Worm (Caenorhabditis elegans): ENCODE results near the gene C06A1.3.
A peak's percentile ranks its signal among the peaks of the same experiment; 100 is the strongest.

C06A1.3 gene

DNA sequence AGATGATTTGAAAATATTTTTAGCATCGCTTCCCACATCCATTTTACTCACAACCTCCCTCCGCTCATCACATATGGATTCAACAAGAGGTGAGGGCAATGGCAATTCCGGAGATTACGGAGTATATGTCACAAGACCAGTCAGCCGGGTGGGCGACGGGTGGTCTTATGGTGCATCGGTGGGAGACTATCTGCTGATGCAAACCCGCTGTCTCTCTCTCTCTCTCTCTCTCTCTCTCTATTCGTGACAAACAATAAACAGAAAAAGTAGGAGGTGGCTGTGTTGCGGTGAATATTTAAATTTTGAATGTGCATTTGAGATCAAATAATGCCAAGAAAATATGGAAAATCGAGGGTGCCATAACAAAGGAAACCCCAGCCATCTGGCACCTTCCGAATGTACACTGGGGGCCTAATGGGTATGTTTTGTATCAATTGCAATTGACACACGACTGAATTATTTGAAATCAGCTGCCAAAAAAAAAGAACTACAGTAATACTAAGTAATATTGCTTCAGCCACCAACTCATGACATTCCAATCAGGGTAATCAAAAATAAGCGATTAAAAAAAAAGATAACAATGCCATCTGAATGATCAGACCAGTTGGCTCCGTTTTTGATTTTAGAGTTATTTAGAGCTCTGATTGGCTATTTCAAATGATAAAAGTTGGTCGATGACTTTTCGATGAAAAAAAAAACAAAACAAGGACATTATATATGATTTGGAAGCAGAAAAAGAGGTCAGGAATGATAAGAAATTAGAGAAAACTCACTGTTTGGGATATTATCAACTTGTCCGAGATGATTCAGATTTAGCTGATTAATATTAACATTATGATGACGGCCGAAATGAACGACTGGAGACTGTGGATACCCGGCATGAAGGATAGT, 24.0 kb upstream of the C06A1.3 start (continued):
- TF ChIP-seq mdl-1 (tag; optimal IDR thresholded peaks at IDR 0.05): peak in 1 of 2 experiments; percentile 28
- TF ChIP-seq efl-1 (optimal IDR thresholded peaks at IDR 0.05): no peak
- peak in 1 of 2 experiments; percentile 94 for TF ChIP-seq efl-1 (GFP tag; optimal IDR thresholded peaks at IDR 0.05 in 1 of 2)
- no peak for TF ChIP-seq ets-5 (GFP tag; IDR thresholded peaks at IDR 0.05)
- TF ChIP-seq isw-1 (GFP tag; IDR thresholded peaks at IDR 0.05): no peak
- peak; percentile 26 for TF ChIP-seq blmp-1 (tag; optimal IDR thresholded peaks at IDR 0.05)
- TF ChIP-seq lin-13 (GFP tag; optimal IDR thresholded peaks at IDR 0.05): peak; percentile 35
- TF ChIP-seq nhr-237 (tag; optimal IDR thresholded peaks at IDR 0.05): no peak
- no peak for TF ChIP-seq unc-30 (tag; optimal IDR thresholded peaks at IDR 0.05)
- TF ChIP-seq ceh-8 (GFP tag; optimal IDR thresholded peaks at IDR 0.05): no peak
- peak; percentile 18 for TF ChIP-seq mef-2 (tag; optimal IDR thresholded peaks at IDR 0.05)
- no peak for TF ChIP-seq fkh-10 (GFP tag; optimal IDR thresholded peaks at IDR 0.05)
- TF ChIP-seq fkh-8 (tag; optimal IDR thresholded peaks at IDR 0.05): peak; percentile 51
- peak; percentile 2 to 17 for TF ChIP-seq lsy-2 (tag; optimal IDR thresholded peaks at IDR 0.05)
- peak; percentile 88 for TF ChIP-seq ama-1 (optimal IDR thresholded peaks at IDR 0.05)
- peak; percentile 33 for TF ChIP-seq rnt-1 (tag; optimal IDR thresholded peaks at IDR 0.05)
- TF ChIP-seq tbx-2 (tag; optimal IDR thresholded peaks at IDR 0.05): no peak
- TF ChIP-seq pax-3 (tag; optimal IDR thresholded peaks at IDR 0.05): peak; percentile 22
- TF ChIP-seq Y116A8C.19 (tag; optimal IDR thresholded peaks at IDR 0.05; ENCODE audit: borderline replicate concordance): no peak
- no peak for TF ChIP-seq nhr-11 (tag; optimal IDR thresholded peaks at IDR 0.05)
- peak; percentile 28 for TF ChIP-seq aly-2 (tag; optimal IDR thresholded peaks at IDR 0.05)
- peak; percentile 62; the same call in 1 of the 2 replicates for TF ChIP-seq ceh-88 (GFP tag; IDR thresholded peaks at IDR 0.05)
- no peak for TF ChIP-seq elt-2 (tag; optimal IDR thresholded peaks at IDR 0.05)
- no peak for TF ChIP-seq alr-1 (tag; optimal IDR thresholded peaks at IDR 0.05; ENCODE audit: borderline replicate concordance)
- no peak for TF ChIP-seq nhr-12 (tag; optimal IDR thresholded peaks at IDR 0.05)
- 0 out of 2 replicates have a peak, but pooled peaks have one; percentile 1 for TF ChIP-seq nhr-19 (GFP tag; conservative IDR thresholded peaks at IDR 0.05)
- no peak for TF ChIP-seq hlh-17 (GFP tag; optimal IDR thresholded peaks at IDR 0.05; ENCODE audit: borderline replicate concordance)
- TF ChIP-seq lin-35 (GFP tag; optimal IDR thresholded peaks at IDR 0.05): peak; percentile 33 to 51
- TF ChIP-seq nhr-85 (tag): no peak
- TF ChIP-seq zip-4 (GFP tag; optimal IDR thresholded peaks at IDR 0.05): no peak
- TF ChIP-seq lin-15B (tag; optimal IDR thresholded peaks at IDR 0.05): no peak
- peak; percentile 30 for TF ChIP-seq nhr-20 (tag; optimal IDR thresholded peaks at IDR 0.05)
- TF ChIP-seq unc-130 (tag; optimal IDR thresholded peaks at IDR 0.05): no peak
- TF ChIP-seq grh-1 (GFP tag; IDR thresholded peaks at IDR 0.05): no peak; the same call in 1 of the 2 replicates
- no peak for TF ChIP-seq egl-13 (tag; optimal IDR thresholded peaks at IDR 0.05)
- TF ChIP-seq swsn-7 (tag; optimal IDR thresholded peaks at IDR 0.05): no peak
- TF ChIP-seq dpl-1 (GFP tag; optimal IDR thresholded peaks at IDR 0.05): peak in 1 of 3 experiments; percentile 15
- TF ChIP-seq pqm-1 (tag; optimal IDR thresholded peaks at IDR 0.05): no peak
- TF ChIP-seq lin-14 (GFP tag; optimal IDR thresholded peaks at IDR 0.05): peak; percentile 63
- no peak for TF ChIP-seq tlp-1 (tag; optimal IDR thresholded peaks at IDR 0.05)
- peak in 1 of 6 experiments; percentile 18 for TF ChIP-seq elt-3 (tag; optimal IDR thresholded peaks at IDR 0.05)
- TF ChIP-seq ceh-90 (tag; optimal IDR thresholded peaks at IDR 0.05): no peak
- peak; percentile 82 for TF ChIP-seq mep-1 (tag; optimal IDR thresholded peaks at IDR 0.05)
- peak in 1 of 2 experiments; percentile 35 for TF ChIP-seq ztf-11 (tag; optimal IDR thresholded peaks at IDR 0.05)
- peak; percentile 21 for TF ChIP-seq sox-4 (tag; optimal IDR thresholded peaks at IDR 0.05)

All from whole organism, L1 larva.